Worm (Caenorhabditis elegans) whole organism, L3 larva: ENCODE results near the gene srh-186.

Experiments
- ZK546.5 ChIP-seq: sonication (generic microtip); optimal IDR thresholded peaks from 2 replicates; lab custom pipeline; 2017; ENCODE audit warnings: missing biosample characterization, missing genetic modification characterization
- ama-1 ChIP-seq: fragments of 150-350 bp; optimal IDR thresholded peaks from 2 replicates; lab custom pipeline; 2018
- fos-1 ChIP-seq: fragments of 150-350 bp; optimal IDR thresholded peaks from 2 replicates; lab custom pipeline; 2014; ENCODE audit warnings: missing biosample characterization, missing genetic modification characterization
- lin-15B ChIP-seq: fragments of 150-350 bp; optimal IDR thresholded peaks from 2 replicates; lab custom pipeline; 2014; ENCODE audit warnings: missing biosample characterization, missing genetic modification characterization
- lsy-12 ChIP-seq: sonication (generic microtip); optimal IDR thresholded peaks from 2 replicates; lab custom pipeline; 2016; ENCODE audit warnings: mild to moderate bottlenecking, missing genetic modification characterization, missing compliant biosample characterization
- nhr-11 ChIP-seq: fragments of 150-350 bp; optimal IDR thresholded peaks from 2 replicates; lab custom pipeline; 2014; ENCODE audit warnings: missing biosample characterization, missing genetic modification characterization
- nhr-76 ChIP-seq: fragments of 150-350 bp; sonication (generic microtip); optimal IDR thresholded peaks from 5 replicates; lab custom pipeline; 2014; ENCODE audit warnings: missing biosample characterization, missing genetic modification characterization
- snpc-4 ChIP-seq: fragments of 150-350 bp; optimal IDR thresholded peaks from 2 replicates; lab custom pipeline; 2014; ENCODE audit warnings: missing biosample characterization, missing genetic modification characterization
- unc-62 ChIP-seq: fragments of 150-350 bp; sonication (generic microtip); optimal IDR thresholded peaks from 4 replicates; lab custom pipeline; 2014; ENCODE audit warnings: missing biosample characterization, missing genetic modification reagents, missing genetic modification characterization
- zag-1 ChIP-seq: fragments of 150-350 bp; optimal IDR thresholded peaks from 2 replicates; lab custom pipeline; 2014; ENCODE audit warnings: missing biosample characterization, missing genetic modification characterization
- ztf-4 ChIP-seq: fragments of 150-350 bp; optimal IDR thresholded peaks from 2 replicates; lab custom pipeline; 2014; ENCODE audit warnings: missing biosample characterization, missing genetic modification characterization

DNA sequence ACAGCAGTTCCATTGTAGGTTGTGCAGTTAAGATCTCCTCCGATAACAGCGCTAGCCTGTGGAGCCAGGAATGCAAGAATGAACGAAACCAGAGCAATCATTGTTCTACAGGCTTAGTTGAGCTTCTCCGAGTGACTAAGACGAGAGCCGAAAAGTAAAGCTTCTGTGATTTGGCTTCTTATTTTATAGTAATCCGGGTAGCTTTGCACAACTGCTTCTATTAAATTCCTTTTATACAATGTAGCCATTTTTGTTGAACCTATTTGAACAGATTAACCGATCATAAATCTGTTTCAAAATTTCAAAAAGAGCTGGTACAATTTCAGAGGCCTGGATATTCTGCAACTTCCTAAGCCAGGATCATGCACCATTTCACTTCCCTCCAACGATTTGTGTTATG lies 38.1 kb upstream of the srh-186 start, which contains the start of gene F35E8.9:
- no peak for TF ChIP-seq unc-62 (GFP tag; lab: Kevin White, UChicago)
- TF ChIP-seq lsy-12 (tag; lab: Kevin White, UChicago): no peak
- no peak for TF ChIP-seq fos-1 (tag; lab: Kevin White, UChicago)
- TF ChIP-seq ZK546.5: no peak
- TF ChIP-seq nhr-76 (tag; lab: Kevin White, UChicago): no peak
- no peak for TF ChIP-seq ztf-4
- TF ChIP-seq nhr-11 (tag; lab: Kevin White, UChicago): no peak
- TF ChIP-seq lin-15B (tag; lab: Kevin White, UChicago): no peak
- TF ChIP-seq ama-1 (lab: Kevin White, UChicago): no peak
- TF ChIP-seq zag-1: no peak
- TF ChIP-seq snpc-4 (tag; lab: Kevin White, UChicago): no peak
